Fruit fly (Drosophila melanogaster) whole organism: ENCODE measurements around the gene CG7362.

Experiments
- CG8478 ChIP-seq: fragments of >200 bp; optimal IDR thresholded peaks from 2 replicates; lab custom pipeline; 2018; ENCODE audit warnings: inconsistent platforms
- Dll ChIP-seq: fragments of >200 bp; optimal IDR thresholded peaks from 2 replicates; lab custom pipeline; 2017
- EcR ChIP-seq, 2 experiments: fragments of >200 bp; optimal IDR thresholded peaks; 2 replicates each; lab custom pipeline; 2017; ENCODE audit warnings: missing biosample characterization in 2 of 2, missing genetic modification characterization in 2 of 2, missing genetic modification reagents in 2 of 2
- pan ChIP-seq: fragments of >200 bp; optimal IDR thresholded peaks from 2 replicates; lab custom pipeline; 2017
- psq ChIP-seq: fragments of >200 bp; optimal IDR thresholded peaks from 2 replicates; lab custom pipeline; 2017
- usp ChIP-seq: fragments of >200 bp; optimal IDR thresholded peaks from 2 replicates; lab custom pipeline; 2017; ENCODE audit warnings: missing biosample characterization, missing genetic modification characterization, mixed read lengths

Gene CG7362

dm6 chr3R:14744339-14745129 is 9.7 kb downstream of the CG7362 start:
- no peak for TF ChIP-seq Dll (lab: Kevin White, UChicago)
- no peak for TF ChIP-seq EcR (GFP tag; optimal IDR thresholded peaks at IDR 0.05; lab: Kevin White, UChicago)
- no peak for TF ChIP-seq pan
- no peak for TF ChIP-seq psq (lab: Kevin White, UChicago)
- TF ChIP-seq usp (GFP tag; lab: Kevin White, UChicago), result no peak
- TF ChIP-seq CG8478 (lab: Kevin White, UChicago), result no peak

- TF ChIP-seq psq (lab: Kevin White, UChicago) (no peak), Dll (lab: Kevin White, UChicago) (no peak), pan (no peak), usp (GFP tag; lab: Kevin White, UChicago) (no peak), EcR (GFP tag; optimal IDR thresholded peaks at IDR 0.05; lab: Kevin White, UChicago) (no peak)
These were observed 10.8 kb downstream of the CG7362 start for dm6 chr3R:14743418-14743817.

- TF ChIP-seq usp (GFP tag; lab: Kevin White, UChicago), result no peak
- no peak for TF ChIP-seq Dll (lab: Kevin White, UChicago)
- TF ChIP-seq CG8478 (lab: Kevin White, UChicago), result no peak
- no peak for TF ChIP-seq EcR (GFP tag; optimal IDR thresholded peaks at IDR 0.05; lab: Kevin White, UChicago)
- TF ChIP-seq psq (lab: Kevin White, UChicago), result no peak
- TF ChIP-seq pan, result no peak
These were observed 11.3 kb downstream of the CG7362 start for dm6 chr3R:14742928-14743327.

dm6 chr3R:14742064-14742463 is 12.2 kb downstream of the CG7362 start:
- no peak for TF ChIP-seq pan
- no peak for TF ChIP-seq CG8478 (lab: Kevin White, UChicago)
- no peak for TF ChIP-seq EcR (GFP tag; optimal IDR thresholded peaks at IDR 0.05; lab: Kevin White, UChicago)
- TF ChIP-seq psq (lab: Kevin White, UChicago), result no peak
- no peak for TF ChIP-seq Dll (lab: Kevin White, UChicago)
- TF ChIP-seq usp (GFP tag; lab: Kevin White, UChicago), result no peak

dm6 chr3R:14741192-14741915 is 12.9 kb downstream of the CG7362 start, which contains the start of the genes eff and jvl:
Gene eff, minus strand, starts transcription at chr3R:14741319.
Gene jvl, plus strand, starts transcription at chr3R:14741582.
- no peak for TF ChIP-seq pan
- TF ChIP-seq EcR (GFP tag; optimal IDR thresholded peaks at IDR 0.05; lab: Kevin White, UChicago), result no peak
- TF ChIP-seq CG8478 (lab: Kevin White, UChicago), result no peak
- no peak for TF ChIP-seq Dll (lab: Kevin White, UChicago)
- no peak for TF ChIP-seq psq (lab: Kevin White, UChicago)
- no peak for TF ChIP-seq usp (GFP tag; lab: Kevin White, UChicago)

dm6 chr3R:14740658-14741191 is 13.5 kb downstream of the CG7362 start:
- TF ChIP-seq pan (no peak), EcR (GFP tag; optimal IDR thresholded peaks at IDR 0.05; lab: Kevin White, UChicago) (no peak), CG8478 (lab: Kevin White, UChicago) (peak; percentile 86), Dll (lab: Kevin White, UChicago) (no peak), usp (GFP tag; lab: Kevin White, UChicago) (no peak)

- TF ChIP-seq EcR (GFP tag; optimal IDR thresholded peaks at IDR 0.05; lab: Kevin White, UChicago) (no peak), usp (GFP tag; lab: Kevin White, UChicago) (no peak), CG8478 (lab: Kevin White, UChicago) (no peak)
These were observed 14.1 kb downstream of the CG7362 start for dm6 chr3R:14740253-14740522.

dm6 chr3R:14739501-14740252 is 14.6 kb downstream of the CG7362 start:
- TF ChIP-seq pan, result no peak
- no peak for TF ChIP-seq EcR (GFP tag; optimal IDR thresholded peaks at IDR 0.05; lab: Kevin White, UChicago)
- TF ChIP-seq usp (GFP tag; lab: Kevin White, UChicago), result no peak
- TF ChIP-seq Dll (lab: Kevin White, UChicago), result no peak
- no peak for TF ChIP-seq CG8478 (lab: Kevin White, UChicago)
- TF ChIP-seq psq (lab: Kevin White, UChicago), result no peak

dm6 chr3R:14739088-14739487 is 15.2 kb downstream of the CG7362 start:
- TF ChIP-seq usp (GFP tag; lab: Kevin White, UChicago) (no peak), CG8478 (lab: Kevin White, UChicago) (peak; percentile 51), Dll (lab: Kevin White, UChicago) (peak; percentile 23), pan (no peak), psq (lab: Kevin White, UChicago) (no peak)

dm6 chr3R:14737894-14738860 is 16.1 kb downstream of the CG7362 start:
- TF ChIP-seq EcR (GFP tag; optimal IDR thresholded peaks at IDR 0.05; lab: Kevin White, UChicago) (peak; percentile 98), CG8478 (lab: Kevin White, UChicago) (peak; percentile 53), usp (GFP tag; lab: Kevin White, UChicago) (no peak), Dll (lab: Kevin White, UChicago) (no peak), pan (no peak)
